Worm (Caenorhabditis elegans) whole organism, L1 larva: ENCODE measurements around the gene Y110A2AL.3.

ENCODE experiments used
- ets-5 ChIP-seq: fragments of 200-800 bp; sonication (Bioruptor generic); IDR thresholded peaks from 2 replicates; pipeline ENCODE4 v1.3.6; 2022; ENCODE audit warnings: missing genetic modification characterization, missing compliant biosample characterization
- jun-1 ChIP-seq: fragments of 150-350 bp; optimal IDR thresholded peaks from 2 replicates; lab custom pipeline; 2014; ENCODE audit warnings: missing biosample characterization, missing genetic modification reagents, missing genetic modification characterization
- lir-3 ChIP-seq: sonication (generic microtip); optimal IDR thresholded peaks from 2 replicates; lab custom pipeline; 2016; ENCODE audit warnings: mild to moderate bottlenecking, missing genetic modification characterization, moderate library complexity, missing compliant biosample characterization; ENCODE audit not compliant: poor library complexity
- mab-9 ChIP-seq: fragments of 200-800 bp; sonication (Bioruptor generic); IDR thresholded peaks from 2 replicates; pipeline ENCODE4 v1.3.6; 2022; ENCODE audit warnings: missing genetic modification reagents, missing genetic modification characterization, missing compliant biosample characterization
- nhr-237 ChIP-seq: fragments of 150-350 bp; optimal IDR thresholded peaks from 2 replicates; lab custom pipeline; 2014; ENCODE audit warnings: missing biosample characterization, missing genetic modification characterization
- nhr-85 ChIP-seq: sonication (generic microtip); peaks from one replicate; lab custom pipeline; 2016; ENCODE audit warnings: missing genetic modification characterization, inconsistent platforms, missing compliant biosample characterization
- snpc-4 ChIP-seq: fragments of 150-350 bp; optimal IDR thresholded peaks from 2 replicates; lab custom pipeline; 2014; ENCODE audit warnings: missing biosample characterization, missing genetic modification characterization
- swsn-7 ChIP-seq: sonication (generic microtip); optimal IDR thresholded peaks from 2 replicates; lab custom pipeline; 2016; ENCODE audit warnings: missing genetic modification characterization, missing compliant biosample characterization

DNA sequence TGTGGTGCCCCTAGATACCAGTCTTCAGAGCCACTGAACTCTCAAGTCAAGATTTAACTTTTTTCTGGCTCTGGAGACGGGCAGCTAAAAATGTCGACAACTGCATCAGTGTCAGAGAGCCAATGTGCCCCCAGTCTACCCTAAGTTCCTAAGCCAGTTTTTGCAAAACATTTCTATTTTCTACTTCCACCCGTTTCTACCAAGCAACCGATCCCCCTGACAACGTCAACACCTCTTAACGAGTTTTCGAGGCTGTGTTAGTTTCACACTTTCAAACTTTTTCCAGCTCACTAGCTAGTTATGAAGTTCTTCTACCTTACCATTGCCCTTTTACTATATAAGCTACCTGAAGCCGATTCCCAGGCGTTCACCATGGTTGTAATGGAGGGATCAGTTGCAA, 2.6 kb upstream of the Y110A2AL.3 start, which contains the start of gene Y110A2AL.5:
- TF ChIP-seq nhr-85 (tag; lab: Kevin White, UChicago) (no peak), snpc-4 (tag; lab: Kevin White, UChicago) (no peak), ets-5 (GFP tag; lab: Robert Waterston, UW) (no peak), jun-1 (tag; lab: Kevin White, UChicago) (no peak), nhr-237 (tag; lab: Kevin White, UChicago) (no peak), lir-3 (tag; lab: Kevin White, UChicago) (no peak), mab-9 (no peak), swsn-7 (no peak)
